Fruit fly (Drosophila melanogaster) whole organism, embryonic: Measurements from ENCODE around the gene Pex3.

ENCODE experiments used
- Aef1 ChIP-seq: fragments of 200-800 bp; sonication (Bioruptor generic); IDR thresholded peaks from 3 replicates; pipeline ENCODE4 v1.3.6; 2022; ENCODE audit warnings: missing biosample characterization, missing genetic modification characterization
- B-H2 ChIP-seq: fragments of 200-800 bp; sonication (Bioruptor generic); optimal IDR thresholded peaks from 2 replicates; lab custom pipeline; 2018; ENCODE audit warnings: missing biosample characterization, mild to moderate bottlenecking, missing genetic modification characterization
- CG10543 ChIP-seq: fragments of 200-800 bp; sonication (Bioruptor generic); optimal IDR thresholded peaks from 3 replicates; lab custom pipeline; 2017; ENCODE audit warnings: missing biosample characterization, mild to moderate bottlenecking, missing genetic modification characterization, moderate library complexity
- CG11456 ChIP-seq: fragments of 200-800 bp; sonication (Bioruptor generic); IDR thresholded peaks from 3 replicates; pipeline ENCODE4 v1.3.6; 2022; ENCODE audit warnings: missing biosample characterization, missing genetic modification characterization
- CG14965 ChIP-seq: fragments of 200-800 bp; sonication (Bioruptor generic); optimal IDR thresholded peaks from 2 replicates; lab custom pipeline; 2016; ENCODE audit warnings: missing biosample characterization, missing genetic modification characterization, borderline replicate concordance
- CG15011 ChIP-seq: fragments of 200-800 bp; sonication (Bioruptor generic); optimal IDR thresholded peaks from 3 replicates; lab custom pipeline; 2018; ENCODE audit warnings: missing biosample characterization, mild to moderate bottlenecking, missing genetic modification characterization
- CG17186 ChIP-seq: fragments of 200-800 bp; sonication (Bioruptor generic); optimal IDR thresholded peaks from 3 replicates; lab custom pipeline; 2017; ENCODE audit warnings: missing biosample characterization, missing genetic modification reagents, missing genetic modification characterization
- CG17802 ChIP-seq: fragments of 200-800 bp; sonication (Bioruptor generic); optimal IDR thresholded peaks from 2 replicates; lab custom pipeline; 2018; ENCODE audit warnings: missing biosample characterization, mild to moderate bottlenecking, missing genetic modification characterization, moderate library complexity
- CG18619 ChIP-seq: fragments of 200-800 bp; sonication (Bioruptor generic); optimal IDR thresholded peaks from 3 replicates; lab custom pipeline; 2017; ENCODE audit warnings: missing biosample characterization, mild to moderate bottlenecking, missing genetic modification characterization
- CG2199 ChIP-seq: fragments of 200-800 bp; sonication (Bioruptor generic); IDR thresholded peaks from 3 replicates; pipeline ENCODE4 v1.3.6; 2022; ENCODE audit warnings: missing biosample characterization, missing genetic modification characterization
- CG2678 ChIP-seq: fragments of 200-800 bp; sonication (Bioruptor generic); optimal IDR thresholded peaks from 3 replicates; lab custom pipeline; 2019; ENCODE audit warnings: missing biosample characterization, mild to moderate bottlenecking, missing genetic modification characterization, moderate library complexity
- CG2712 ChIP-seq: fragments of 200-800 bp; optimal IDR thresholded peaks from 3 replicates; lab custom pipeline; 2019; ENCODE audit warnings: missing biosample characterization, mild to moderate bottlenecking, missing genetic modification characterization, moderate library complexity
- CG33213 ChIP-seq: fragments of 200-800 bp; sonication (Bioruptor generic); optimal IDR thresholded peaks from 3 replicates; lab custom pipeline; 2016; ENCODE audit warnings: missing biosample characterization, missing genetic modification characterization
- CG34224 ChIP-seq: fragments of 200-800 bp; sonication (Bioruptor generic); IDR thresholded peaks from 3 replicates; pipeline ENCODE4 v1.3.6; 2022; ENCODE audit warnings: missing biosample characterization, missing genetic modification characterization; ENCODE audit not compliant: partially characterized antibody
- CG6272 ChIP-seq: fragments of 200-800 bp; sonication (Bioruptor generic); IDR thresholded peaks from 2 replicates; pipeline ENCODE4 v1.3.6; 2022; ENCODE audit warnings: missing biosample characterization, missing genetic modification characterization
- CG6765 ChIP-seq: fragments of 200-800 bp; sonication (Bioruptor generic); optimal IDR thresholded peaks from 3 replicates; lab custom pipeline; 2017; ENCODE audit warnings: missing biosample characterization, mild to moderate bottlenecking, missing genetic modification characterization
- CG7271 ChIP-seq: fragments of 200-800 bp; sonication (Bioruptor generic); optimal IDR thresholded peaks from 2 replicates; lab custom pipeline; 2018; ENCODE audit warnings: missing biosample characterization, mild to moderate bottlenecking, missing genetic modification characterization, moderate library complexity
- CG8944 ChIP-seq: fragments of 200-800 bp; sonication (Bioruptor generic); optimal IDR thresholded peaks from 3 replicates; lab custom pipeline; 2016; ENCODE audit warnings: missing biosample characterization, missing genetic modification characterization
- CHES-1-like ChIP-seq: fragments of 200-800 bp; sonication (Bioruptor generic); optimal IDR thresholded peaks from 2 replicates; lab custom pipeline; 2016; ENCODE audit warnings: missing biosample characterization, missing genetic modification characterization
- D ChIP-seq, 2 experiments: fragments of 200-800 bp in 1 of 2; fragments of >200 bp in 1 of 2; sonication (Bioruptor generic) in 1 of 2; optimal IDR thresholded peaks; 2 replicates in 1 of 2; 3 replicates in 1 of 2; lab custom pipeline; 2017; ENCODE audit warnings: mild to moderate bottlenecking in 1 of 2, missing biosample characterization in 1 of 2, missing genetic modification characterization in 1 of 2, missing genetic modification reagents in 1 of 2
- Dfd ChIP-seq, 2 experiments: fragments of >200 bp; optimal IDR thresholded peaks; 2 replicates each; lab custom pipeline; 2017; ENCODE audit warnings: missing biosample characterization in 2 of 2, missing genetic modification characterization in 2 of 2
- Dp ChIP-seq: fragments of 200-800 bp; sonication (Bioruptor generic); optimal IDR thresholded peaks from 2 replicates; lab custom pipeline; 2018; ENCODE audit warnings: missing biosample characterization, mild to moderate bottlenecking, missing genetic modification characterization, moderate library complexity
- Dref ChIP-seq: fragments of 200-800 bp; sonication (Bioruptor generic); IDR thresholded peaks from 2 replicates; pipeline ENCODE4 v1.3.6; 2022; ENCODE audit warnings: missing biosample characterization, missing genetic modification characterization
- Drgx ChIP-seq: fragments of 200-800 bp; sonication (Bioruptor generic); IDR thresholded peaks from 2 replicates; pipeline ENCODE4 v1.3.6; 2022; ENCODE audit warnings: missing biosample characterization, missing genetic modification characterization
- HmgD ChIP-seq: fragments of 200-800 bp; sonication (Bioruptor generic); optimal IDR thresholded peaks from 3 replicates; lab custom pipeline; 2016; ENCODE audit warnings: missing biosample characterization, missing genetic modification characterization
- Hr3 ChIP-seq: fragments of 200-800 bp; sonication (Bioruptor generic); optimal IDR thresholded peaks from 3 replicates; lab custom pipeline; 2016; ENCODE audit warnings: missing biosample characterization, missing genetic modification characterization
- Hsf ChIP-seq: fragments of 200-800 bp; sonication (Bioruptor generic); optimal IDR thresholded peaks from 3 replicates; lab custom pipeline; 2016; ENCODE audit warnings: missing biosample characterization, missing genetic modification characterization
- Lpt ChIP-seq: fragments of >200 bp; optimal IDR thresholded peaks from 2 replicates; lab custom pipeline; 2018; ENCODE audit warnings: missing biosample characterization, missing genetic modification characterization
- Mad ChIP-seq: fragments of 200-800 bp; sonication (Bioruptor generic); optimal IDR thresholded peaks from 2 replicates; lab custom pipeline; 2016; ENCODE audit warnings: missing biosample characterization, missing genetic modification characterization
- Nf-YA ChIP-seq: fragments of 200-800 bp; sonication (Bioruptor generic); IDR thresholded peaks from 2 replicates; pipeline ENCODE4 v1.3.6; 2022; ENCODE audit warnings: missing biosample characterization, missing genetic modification characterization
- Ravus ChIP-seq: fragments of 200-800 bp; sonication (Bioruptor generic); IDR thresholded peaks from 2 replicates; pipeline ENCODE4 v1.3.6; 2022; ENCODE audit warnings: missing biosample characterization, missing genetic modification characterization
- Tbp ChIP-seq: fragments of >200 bp; optimal IDR thresholded peaks from 2 replicates; lab custom pipeline; 2018; ENCODE audit warnings: missing biosample characterization, missing genetic modification characterization
- al ChIP-seq: fragments of 200-800 bp; sonication (Bioruptor generic); IDR thresholded peaks from 2 replicates; pipeline ENCODE4 v1.3.6; 2022; ENCODE audit warnings: missing biosample characterization, missing genetic modification characterization
- ash1 ChIP-seq: fragments of 200-800 bp; sonication (Bioruptor generic); optimal IDR thresholded peaks from 2 replicates; lab custom pipeline; 2018; ENCODE audit warnings: missing biosample characterization, mild to moderate bottlenecking, missing genetic modification characterization
- bab2 ChIP-seq: fragments of 200-800 bp; sonication (Bioruptor generic); optimal IDR thresholded peaks from 2 replicates; lab custom pipeline; 2016; ENCODE audit warnings: missing biosample characterization, missing genetic modification characterization
- corto ChIP-seq: fragments of 200-800 bp; sonication (Bioruptor generic); optimal IDR thresholded peaks from 2 replicates; lab custom pipeline; 2016; ENCODE audit warnings: missing biosample characterization, mild to moderate bottlenecking, missing genetic modification characterization, moderate library complexity
- dm ChIP-seq: fragments of 200-800 bp; sonication (Bioruptor generic); optimal IDR thresholded peaks from 3 replicates; lab custom pipeline; 2016; ENCODE audit warnings: missing biosample characterization, missing genetic modification characterization
- eyg ChIP-seq: fragments of 200-800 bp; sonication (Bioruptor generic); optimal IDR thresholded peaks from 3 replicates; lab custom pipeline; 2016; ENCODE audit warnings: missing biosample characterization, missing genetic modification characterization
- fu2 ChIP-seq: fragments of 200-800 bp; sonication (Bioruptor generic); optimal IDR thresholded peaks from 2 replicates; lab custom pipeline; 2016; ENCODE audit warnings: missing biosample characterization, missing genetic modification characterization
- gcm2 ChIP-seq: fragments of 200-800 bp; sonication (Bioruptor generic); optimal IDR thresholded peaks from 2 replicates; lab custom pipeline; 2016; ENCODE audit warnings: missing biosample characterization, missing genetic modification characterization
- gem ChIP-seq: fragments of 200-800 bp; sonication (Bioruptor generic); optimal IDR thresholded peaks from 2 replicates; lab custom pipeline; 2019; ENCODE audit warnings: missing biosample characterization, mild to moderate bottlenecking, missing genetic modification characterization, moderate library complexity
- hkb ChIP-seq, 2 experiments: fragments of 200-800 bp in 1 of 2; fragments of >200 bp in 1 of 2; sonication (Bioruptor generic) in 1 of 2; IDR thresholded peaks in 1 of 2; optimal IDR thresholded peaks in 1 of 2; 2 replicates each; pipeline versions ENCODE4 v1.3.6 to Lab custom; 2017 to 2022; ENCODE audit warnings: missing biosample characterization in 1 of 2, missing genetic modification characterization in 1 of 2
- hth ChIP-seq: fragments of >200 bp; optimal IDR thresholded peaks from 2 replicates; lab custom pipeline; 2017; ENCODE audit warnings: inconsistent platforms
- nerfin-2 ChIP-seq: fragments of 200-800 bp; sonication (Bioruptor generic); IDR thresholded peaks from 2 replicates; pipeline ENCODE4 v1.3.6; 2022; ENCODE audit warnings: missing biosample characterization, missing genetic modification characterization; ENCODE audit not compliant: partially characterized antibody
- peb ChIP-seq: fragments of 200-800 bp; sonication (Bioruptor generic); IDR thresholded peaks from 2 replicates; pipeline ENCODE4 v1.3.6; 2022; ENCODE audit warnings: missing biosample characterization, missing genetic modification characterization
- sima ChIP-seq: fragments of 200-800 bp; sonication (Bioruptor generic); optimal IDR thresholded peaks from 2 replicates; lab custom pipeline; 2016; ENCODE audit warnings: missing biosample characterization, missing genetic modification characterization
- so ChIP-seq: fragments of 200-800 bp; sonication (Bioruptor generic); IDR thresholded peaks from 3 replicates; pipeline ENCODE4 v1.3.6; 2022; ENCODE audit warnings: missing biosample characterization, missing genetic modification characterization
- twi ChIP-seq: fragments of 200-800 bp; optimal IDR thresholded peaks from 2 replicates; lab custom pipeline; 2019; ENCODE audit warnings: missing biosample characterization, mild to moderate bottlenecking, missing genetic modification characterization, moderate library complexity
- tx ChIP-seq: fragments of 200-800 bp; sonication (Bioruptor generic); optimal IDR thresholded peaks from 2 replicates; lab custom pipeline; 2016; ENCODE audit warnings: missing biosample characterization, missing genetic modification characterization

The Pex3 gene

DNA sequence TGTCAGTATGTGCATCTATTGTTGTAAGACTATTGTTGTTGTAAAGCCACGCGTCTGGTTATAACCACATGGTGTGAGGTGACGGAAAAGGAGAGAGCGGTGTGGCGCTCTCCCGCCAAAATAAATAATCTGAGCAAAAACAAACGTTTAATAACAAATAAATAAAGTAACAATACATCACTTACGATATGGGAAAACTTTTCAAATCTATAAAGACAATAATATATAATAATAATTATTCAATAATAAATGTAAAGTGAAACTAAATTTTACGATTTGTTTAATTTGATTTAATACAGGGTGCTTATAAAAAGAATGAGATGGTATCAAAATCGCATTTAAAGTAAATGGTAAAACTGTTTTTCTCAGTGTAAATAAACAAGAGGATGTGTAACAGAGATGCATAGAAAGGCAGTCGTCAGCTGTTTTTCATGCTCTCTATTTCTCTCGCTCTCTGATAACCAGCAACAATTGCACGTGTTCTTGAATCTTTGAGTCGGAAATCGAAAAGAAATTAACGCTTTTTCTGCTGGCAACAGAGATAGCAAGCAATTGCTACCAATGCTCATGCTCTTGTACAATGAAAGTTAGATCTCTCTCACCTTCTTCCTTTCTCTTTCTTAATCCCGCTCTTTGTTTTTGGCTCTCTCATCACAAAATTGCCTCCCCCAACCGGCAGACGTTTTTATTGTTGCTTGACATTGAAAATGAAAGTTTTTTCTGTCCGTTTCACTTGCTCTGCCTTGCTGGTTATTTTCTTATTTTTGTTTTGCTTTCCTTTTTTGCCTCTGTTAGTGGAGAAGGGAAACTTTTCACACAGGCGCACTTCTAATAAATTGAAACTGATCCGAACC, 45.3 kb upstream of the Pex3 start (continued):
- TF ChIP-seq CG17802, result no peak
- TF ChIP-seq peb (GFP tag; lab: Robert Waterston, UW), result peak; percentile 75
- no peak for TF ChIP-seq dm
- no peak for TF ChIP-seq tx (GFP tag; lab: Kevin White, UChicago)
- TF ChIP-seq Lpt (GFP tag; lab: Kevin White, UChicago), result no peak
- no peak for TF ChIP-seq sima
- no peak for TF ChIP-seq HmgD (GFP tag; lab: Kevin White, UChicago)
- peak; percentile 45 for TF ChIP-seq Hsf
- no peak for TF ChIP-seq Dp
- no peak; the same call in 1 of the 3 replicates for TF ChIP-seq Aef1
- TF ChIP-seq CG2712 (tag; lab: Kevin White, UChicago), result peak; percentile 97
- TF ChIP-seq Drgx (GFP tag; lab: Robert Waterston, UW), result peak; percentile 86
- no peak for TF ChIP-seq Dref (GFP tag; lab: Robert Waterston, UW)
- TF ChIP-seq gem (tag; lab: Kevin White, UChicago), result peak; percentile 97
- peak; percentile 97 for TF ChIP-seq CG2678 (tag; lab: Kevin White, UChicago)
- peak; percentile 45 for TF ChIP-seq twi
- peak; percentile 69 for TF ChIP-seq al (GFP tag; lab: Robert Waterston, UW)
- no peak for TF ChIP-seq ash1 (GFP tag; lab: Kevin White, UChicago)
- TF ChIP-seq bab2 (GFP tag; lab: Kevin White, UChicago), result peak; percentile 11
- no peak for TF ChIP-seq gcm2 (GFP tag; lab: Kevin White, UChicago)
- TF ChIP-seq Hr3 (GFP tag; lab: Kevin White, UChicago), result peak; percentile 64
- TF ChIP-seq CG18619, result peak; percentile 61
- peak; percentile 93 for TF ChIP-seq CG7271 (tag; lab: Kevin White, UChicago)
- peak; percentile 5 for TF ChIP-seq corto (GFP tag; lab: Kevin White, UChicago)
- no peak for TF ChIP-seq CG33213 (GFP tag; lab: Kevin White, UChicago)
- TF ChIP-seq D (optimal IDR thresholded peaks at IDR 0.05; lab: Kevin White, UChicago), result no peak
- peak; percentile 93 for TF ChIP-seq D (GFP tag; optimal IDR thresholded peaks at IDR 0.05; lab: Kevin White, UChicago)
- TF ChIP-seq CG17186 (GFP tag; lab: Kevin White, UChicago), result no peak
- peak; percentile 82 for TF ChIP-seq CG10543 (GFP tag; lab: Kevin White, UChicago)
- TF ChIP-seq nerfin-2, result no peak
- no peak for TF ChIP-seq CHES-1-like
- TF ChIP-seq Dfd (GFP tag; optimal IDR thresholded peaks at IDR 0.05; lab: Kevin White, UChicago), result no peak
- peak; percentile 5 for TF ChIP-seq CG14965
- peak; percentile 84 for TF ChIP-seq Nf-YA (GFP tag; lab: Robert Waterston, UW)
- TF ChIP-seq so (GFP tag; lab: Robert Waterston, UW), result no peak
- TF ChIP-seq CG34224 (GFP tag; lab: Robert Waterston, UW), result no peak
- peak; percentile 9 for TF ChIP-seq eyg (GFP tag; lab: Kevin White, UChicago)
- no peak for TF ChIP-seq Mad (GFP tag; lab: Kevin White, UChicago)
- no peak for TF ChIP-seq CG8944 (GFP tag; lab: Kevin White, UChicago)
- TF ChIP-seq Tbp, result no peak
- TF ChIP-seq hkb (optimal IDR thresholded peaks at IDR 0.05; lab: Kevin White, UChicago), result no peak
- TF ChIP-seq hkb (GFP tag; IDR thresholded peaks at IDR 0.05; lab: Robert Waterston, UW), result peak; percentile 93
- TF ChIP-seq CG11456 (GFP tag; lab: Robert Waterston, UW), result peak; percentile 65
- no peak for TF ChIP-seq hth (lab: Kevin White, UChicago)
- peak; percentile 69 for TF ChIP-seq CG15011 (GFP tag; lab: Kevin White, UChicago)
- TF ChIP-seq B-H2 (GFP tag; lab: Kevin White, UChicago), result no peak
- TF ChIP-seq CG2199 (GFP tag; lab: Robert Waterston, UW), result 0 out of 3 replicates have a peak, but pooled peaks have one; percentile 35
- peak; percentile 36 for TF ChIP-seq Ravus
- TF ChIP-seq fu2, result no peak
- peak; percentile 36; the same call in 1 of the 2 replicates for TF ChIP-seq CG6272 (GFP tag; lab: Robert Waterston, UW)
- peak; percentile 88 for TF ChIP-seq CG6765
